Fruit fly (Drosophila melanogaster) Kc167 (cell line): Measurements from ENCODE around the gene CG45207.
A peak's percentile ranks its signal among the peaks of the same experiment; 100 is the strongest.

ENCODE experiments used
- Myc ChIP-seq: fragments of >200 bp; optimal IDR thresholded peaks from 2 replicates; lab custom pipeline; 2017; ENCODE audit warnings: missing external identifiers
- Sin3A ChIP-seq: fragments of >200 bp; optimal IDR thresholded peaks from 2 replicates; lab custom pipeline; 2018; ENCODE audit warnings: missing external identifiers
- h ChIP-seq: fragments of >200 bp; optimal IDR thresholded peaks from 3 replicates; lab custom pipeline; 2018; ENCODE audit warnings: missing external identifiers
- insv ChIP-seq: fragments of >200 bp; optimal IDR thresholded peaks from 3 replicates; lab custom pipeline; 2018; ENCODE audit warnings: missing external identifiers
- psq ChIP-seq: fragments of >200 bp; optimal IDR thresholded peaks from 2 replicates; lab custom pipeline; 2017; ENCODE audit warnings: missing external identifiers
- ttk ChIP-seq: sonication (Bioruptor generic); optimal IDR thresholded peaks from 2 replicates; lab custom pipeline; 2017; ENCODE audit warnings: missing external identifiers

Gene CG45207

DNA sequence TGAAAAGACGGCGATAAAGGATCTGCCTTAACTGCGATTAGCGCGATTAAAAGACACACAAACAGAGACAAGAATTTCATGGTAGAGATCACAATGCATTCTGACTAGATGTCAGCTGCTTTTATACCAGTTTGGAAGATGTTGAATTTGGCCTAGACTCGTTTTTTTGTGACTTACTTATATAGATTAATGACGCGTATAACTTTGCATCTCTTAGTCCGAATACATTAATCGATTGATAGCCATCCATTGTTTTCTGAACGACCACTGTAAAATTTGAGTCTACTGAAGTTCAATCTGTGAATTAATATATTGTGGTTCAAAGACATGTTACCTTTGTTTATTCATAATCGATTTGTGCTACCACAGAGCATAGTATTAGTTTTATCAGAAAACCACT lies at the start of gene CG45207:
TSS of gene CG45207 (minus strand) at position 101 of the 400 bp plus-strand sequence.
- TF ChIP-seq h (lab: Kevin White, UChicago) (no peak), Myc (lab: Kevin White, UChicago) (no peak), insv (no peak), psq (lab: Kevin White, UChicago) (no peak), Sin3A (no peak), ttk (lab: Kevin White, UChicago) (no peak)

DNA sequence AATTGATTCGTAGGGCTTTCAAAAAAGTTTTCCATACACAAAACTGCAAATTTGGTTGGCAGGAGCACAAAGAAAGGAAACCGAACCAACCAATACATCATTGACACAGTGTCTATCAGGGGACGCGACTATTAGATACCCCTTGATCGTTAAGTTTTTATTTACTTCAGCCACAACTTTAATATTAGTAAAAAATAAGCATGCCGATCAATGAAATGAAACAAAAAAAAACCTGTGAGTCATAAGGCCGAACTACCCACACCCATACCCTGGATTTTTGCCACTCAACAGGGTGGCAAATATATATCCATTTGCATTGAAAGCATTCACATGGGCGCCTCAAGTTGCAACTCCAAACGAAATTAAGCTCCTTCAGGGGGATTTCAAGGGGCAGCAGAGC lies 41.1 kb upstream of the CG45207 start:
- TF ChIP-seq Sin3A, result no peak
- TF ChIP-seq ttk (lab: Kevin White, UChicago), result no peak
- no peak for TF ChIP-seq Myc (lab: Kevin White, UChicago)
- TF ChIP-seq insv, result no peak
- TF ChIP-seq psq (lab: Kevin White, UChicago), result no peak
- no peak for TF ChIP-seq h (lab: Kevin White, UChicago)

dm6 chr3R:15814150-15814549 lies 39.0 kb upstream of the CG45207 start:
- no peak for TF ChIP-seq Myc (lab: Kevin White, UChicago)
- no peak for TF ChIP-seq Sin3A
- no peak for TF ChIP-seq insv

DNA sequence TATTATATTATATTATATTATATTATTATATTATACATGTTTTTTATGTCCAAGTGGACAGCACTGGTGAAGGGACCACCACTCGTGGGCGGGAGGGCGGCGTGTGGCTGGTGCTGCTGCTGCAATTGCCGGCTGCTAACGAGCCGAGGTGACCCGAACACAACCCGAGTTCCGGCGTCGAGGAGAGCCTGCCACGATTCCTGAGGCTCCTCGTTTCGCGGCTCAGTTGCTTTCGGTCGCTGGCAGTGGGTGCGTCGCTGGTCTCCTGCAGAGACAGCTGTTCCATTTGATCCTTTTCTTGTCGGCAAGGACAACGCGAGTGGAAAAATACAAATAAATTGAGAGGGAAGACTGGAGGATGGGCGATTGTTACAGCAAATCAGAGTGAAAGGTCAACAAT lies 35.2 kb upstream of the CG45207 start:
- TF ChIP-seq Sin3A, result no peak
- TF ChIP-seq ttk (lab: Kevin White, UChicago), result no peak
- no peak for TF ChIP-seq psq (lab: Kevin White, UChicago)
- no peak for TF ChIP-seq h (lab: Kevin White, UChicago)
- TF ChIP-seq Myc (lab: Kevin White, UChicago), result no peak
- TF ChIP-seq insv, result no peak

DNA sequence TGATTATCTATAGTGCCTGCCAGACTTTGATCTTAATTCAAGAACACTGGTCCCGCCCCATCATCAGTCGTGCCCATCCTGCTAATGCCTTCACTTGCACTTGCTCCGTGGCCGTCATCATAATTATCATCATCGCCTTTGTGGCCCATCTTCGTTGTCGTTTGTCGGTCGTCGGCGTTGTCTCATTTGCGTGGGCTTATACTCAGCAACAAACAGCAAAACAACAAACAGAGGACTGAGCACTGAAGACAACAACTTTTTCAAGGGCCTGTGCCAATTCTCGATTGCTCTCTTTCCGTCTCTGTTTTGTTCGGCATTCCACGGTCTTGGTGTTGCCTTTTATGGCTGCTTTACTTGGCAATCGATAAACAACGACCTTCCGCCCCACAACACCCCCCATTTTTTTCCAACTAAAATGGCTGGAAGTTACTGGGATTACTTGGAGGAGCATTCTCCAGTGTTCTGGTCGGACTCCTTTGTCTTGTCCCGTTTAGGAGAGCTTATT lies 32.8 kb upstream of the CG45207 start:
- TF ChIP-seq ttk (lab: Kevin White, UChicago), result no peak
- TF ChIP-seq insv, result no peak
- TF ChIP-seq h (lab: Kevin White, UChicago), result no peak
- no peak for TF ChIP-seq Myc (lab: Kevin White, UChicago)
- TF ChIP-seq psq (lab: Kevin White, UChicago), result no peak
- TF ChIP-seq Sin3A, result no peak

DNA sequence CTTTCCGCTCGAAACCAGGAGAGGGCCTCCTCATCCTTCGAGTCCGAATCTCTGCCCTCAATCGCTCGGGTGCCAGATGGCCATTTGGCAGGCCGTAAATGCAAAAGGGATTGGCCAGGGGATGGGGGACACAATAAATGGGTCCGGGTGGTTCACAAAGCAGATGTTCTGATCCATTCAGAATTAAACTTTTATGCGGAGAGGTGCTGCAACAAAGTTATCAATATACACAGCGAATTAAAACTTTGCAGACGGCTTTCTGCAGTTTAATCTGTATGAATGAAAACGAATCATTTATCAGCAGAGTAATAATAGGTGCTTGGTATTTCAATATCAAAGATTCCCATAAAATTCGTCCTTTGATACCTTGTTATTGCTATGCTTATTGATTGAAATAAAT lies 32.2 kb upstream of the CG45207 start:
- TF ChIP-seq insv (no peak), Myc (lab: Kevin White, UChicago) (no peak), Sin3A (no peak), h (lab: Kevin White, UChicago) (no peak), psq (lab: Kevin White, UChicago) (no peak), ttk (lab: Kevin White, UChicago) (no peak)

dm6 chr3R:15806341-15806740 lies 31.2 kb upstream of the CG45207 start:
- TF ChIP-seq ttk (lab: Kevin White, UChicago) (no peak), psq (lab: Kevin White, UChicago) (no peak), h (lab: Kevin White, UChicago) (no peak), Sin3A (no peak), insv (no peak), Myc (lab: Kevin White, UChicago) (no peak)

DNA sequence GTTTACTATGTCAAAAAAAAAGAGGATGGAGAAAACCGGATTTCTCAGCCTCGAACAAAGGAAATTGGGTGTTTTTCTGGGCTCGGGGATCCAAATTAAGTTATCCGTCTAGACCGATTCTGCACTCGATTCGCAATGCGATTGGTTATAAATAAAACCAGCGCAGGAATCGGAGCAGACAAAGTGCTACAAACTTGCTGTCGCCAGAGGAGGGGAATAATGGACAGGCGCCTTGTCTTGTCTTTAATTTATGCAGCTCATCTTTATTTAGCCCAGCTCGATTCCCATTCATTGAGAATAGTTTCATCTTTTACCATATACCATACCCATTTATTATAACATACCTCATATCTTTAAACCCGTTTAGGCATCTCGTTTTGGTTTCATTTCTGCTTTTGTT lies 29.5 kb upstream of the CG45207 start:
- TF ChIP-seq Myc (lab: Kevin White, UChicago) (no peak), psq (lab: Kevin White, UChicago) (no peak)

- no peak for TF ChIP-seq Sin3A
- TF ChIP-seq h (lab: Kevin White, UChicago), result no peak
- no peak for TF ChIP-seq Myc (lab: Kevin White, UChicago)
- TF ChIP-seq psq (lab: Kevin White, UChicago), result peak; percentile 74
- no peak for TF ChIP-seq ttk (lab: Kevin White, UChicago)
- no peak for TF ChIP-seq insv
Measured at dm6 chr3R:15803502-15804461, 28.6 kb upstream of the CG45207 start, which contains the start of gene alpha-Man-IIb. alpha-Man-IIb (plus strand) TSS chr3R:15804248.

dm6 chr3R:15802006-15802405 lies 26.9 kb upstream of the CG45207 start, which contains the start of gene CG9593:
CG9593 (plus strand) TSS chr3R:15802275.
- TF ChIP-seq Sin3A (no peak), insv (no peak), Myc (lab: Kevin White, UChicago) (no peak), h (lab: Kevin White, UChicago) (no peak), psq (lab: Kevin White, UChicago) (no peak), ttk (lab: Kevin White, UChicago) (no peak)

DNA sequence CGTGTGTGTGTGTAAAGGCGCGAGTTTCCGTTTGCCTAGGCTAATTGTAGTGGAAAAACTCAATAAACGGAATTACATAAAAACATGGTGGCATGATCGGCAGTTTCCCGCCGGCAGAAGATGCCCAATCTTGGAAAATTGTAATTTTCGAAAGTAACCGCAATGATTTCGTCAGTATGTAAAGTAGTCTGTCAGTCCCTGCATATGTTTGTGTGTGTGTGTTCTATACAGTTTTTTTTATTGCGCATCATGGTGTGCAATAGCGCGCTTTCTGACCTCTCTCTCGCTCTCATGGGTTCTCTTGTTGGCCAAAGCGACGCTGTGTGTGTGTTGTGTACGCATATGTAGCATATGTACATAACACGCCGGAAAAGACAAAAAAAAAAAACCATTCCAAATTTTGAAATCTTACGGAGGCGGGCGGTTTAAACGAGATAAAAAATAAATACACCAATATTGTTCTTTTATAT lies 19.2 kb upstream of the CG45207 start:
- no peak for TF ChIP-seq insv
- no peak for TF ChIP-seq Sin3A
- no peak for TF ChIP-seq Myc (lab: Kevin White, UChicago)
- TF ChIP-seq psq (lab: Kevin White, UChicago), result no peak
- TF ChIP-seq ttk (lab: Kevin White, UChicago), result no peak

DNA sequence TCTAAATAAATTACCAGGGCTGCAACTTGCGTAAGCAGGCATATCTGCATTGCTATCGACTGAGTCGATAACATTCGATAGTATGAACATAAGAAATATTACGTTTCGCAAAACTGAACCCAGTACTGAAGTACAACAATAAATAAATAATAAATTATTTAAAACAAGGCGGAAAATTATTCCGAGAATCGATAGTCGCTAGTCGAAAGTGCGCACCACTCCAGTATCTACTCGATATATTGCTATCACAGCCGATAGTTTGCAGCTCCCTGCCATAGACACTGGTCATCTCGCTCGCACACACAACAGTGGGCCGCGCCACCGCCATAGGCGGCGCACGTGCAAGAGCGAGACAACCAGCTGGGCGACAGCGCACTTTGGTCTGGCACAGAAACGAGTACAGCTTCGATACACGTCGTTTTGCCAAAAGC lies 18.2 kb upstream of the CG45207 start, which contains the start of gene nsl1:
TSS of gene nsl1 (plus strand) at position 411 of the 431 bp plus-strand sequence.
- TF ChIP-seq Sin3A (no peak), ttk (lab: Kevin White, UChicago) (no peak), psq (lab: Kevin White, UChicago) (no peak), Myc (lab: Kevin White, UChicago) (no peak), h (lab: Kevin White, UChicago) (no peak), insv (no peak)
